Fruit fly (Drosophila melanogaster): ENCODE results near the gene jvl.
A peak's percentile ranks its signal among the peaks of the same experiment; 100 is the strongest.

jvl gene

dm6 chr3R:14741192-14741915 lies at the start of gene jvl, which contains the start of gene eff:
Gene jvl (plus strand): TSS chr3R:14741582.
Gene eff (minus strand): TSS chr3R:14741319.
- no peak for TF ChIP-seq CTCF (optimal IDR thresholded peaks at IDR 0.05)
- no peak for TF ChIP-seq CG8478 (optimal IDR thresholded peaks at IDR 0.05)

- TF ChIP-seq CTCF (optimal IDR thresholded peaks at IDR 0.05) (no peak), CG8478 (optimal IDR thresholded peaks at IDR 0.05) (no peak)
These were observed 49.0 kb upstream of the jvl start for dm6 chr3R:14692230-14692970.

- TF ChIP-seq CTCF (optimal IDR thresholded peaks at IDR 0.05) (no peak), CG8478 (optimal IDR thresholded peaks at IDR 0.05) (no peak)
These were observed 48.5 kb upstream of the jvl start for dm6 chr3R:14692971-14693253.

- no peak for TF ChIP-seq CTCF (optimal IDR thresholded peaks at IDR 0.05)
These were observed 46.8 kb upstream of the jvl start for dm6 chr3R:14694583-14694982.

- TF ChIP-seq CG8478 (optimal IDR thresholded peaks at IDR 0.05) = no peak
- TF ChIP-seq CTCF (optimal IDR thresholded peaks at IDR 0.05) = no peak
These were observed 46.3 kb upstream of the jvl start for dm6 chr3R:14695054-14695453.

dm6 chr3R:14695665-14696064 lies 45.7 kb upstream of the jvl start:
- TF ChIP-seq CG8478 (optimal IDR thresholded peaks at IDR 0.05) (no peak), CTCF (optimal IDR thresholded peaks at IDR 0.05) (no peak)

- peak; percentile 53 to 58 for TF ChIP-seq CTCF (optimal IDR thresholded peaks at IDR 0.05)
- TF ChIP-seq CG8478 (optimal IDR thresholded peaks at IDR 0.05) = no peak
These were observed 44.4 kb upstream of the jvl start, which contains the start of gene Meltrin for dm6 chr3R:14696949-14697513. Gene Meltrin (minus strand): TSS chr3R:14697292.

dm6 chr3R:14703302-14704192 lies 37.8 kb upstream of the jvl start:
- no peak for TF ChIP-seq CG8478 (optimal IDR thresholded peaks at IDR 0.05)
- no peak for TF ChIP-seq CTCF (optimal IDR thresholded peaks at IDR 0.05)

dm6 chr3R:14705270-14705669 lies 36.1 kb upstream of the jvl start:
- TF ChIP-seq CG8478 (optimal IDR thresholded peaks at IDR 0.05) = no peak

- no peak for TF ChIP-seq CTCF (optimal IDR thresholded peaks at IDR 0.05)
- no peak for TF ChIP-seq CG8478 (optimal IDR thresholded peaks at IDR 0.05)
These were observed 35.0 kb upstream of the jvl start for dm6 chr3R:14706354-14706753.

- TF ChIP-seq CG8478 (optimal IDR thresholded peaks at IDR 0.05) (no peak), CTCF (optimal IDR thresholded peaks at IDR 0.05) (no peak)
These were observed 34.5 kb upstream of the jvl start for dm6 chr3R:14706860-14707259.

- no peak for TF ChIP-seq CG8478 (optimal IDR thresholded peaks at IDR 0.05)
- TF ChIP-seq CTCF (optimal IDR thresholded peaks at IDR 0.05) = no peak
These were observed 33.4 kb upstream of the jvl start for dm6 chr3R:14707703-14708643.

- TF ChIP-seq CG8478 (optimal IDR thresholded peaks at IDR 0.05) (no peak), CTCF (optimal IDR thresholded peaks at IDR 0.05) (no peak)
These were observed 32.4 kb upstream of the jvl start for dm6 chr3R:14708948-14709385.

- TF ChIP-seq CTCF (optimal IDR thresholded peaks at IDR 0.05) (no peak), CG8478 (optimal IDR thresholded peaks at IDR 0.05) (no peak)
These were observed 31.9 kb upstream of the jvl start for dm6 chr3R:14709480-14709984.

All from S2 (cell line).